Worm (Caenorhabditis elegans) whole organism, L2 larva: ENCODE data around the gene C08H9.16.
A peak's percentile ranks its signal among the peaks of the same experiment; 100 is the strongest.

Experiments
- C34F6.9 ChIP-seq: fragments of 150-350 bp; optimal IDR thresholded peaks from 2 replicates; lab custom pipeline; 2014; ENCODE audit warnings: missing biosample characterization, missing genetic modification characterization
- F13H6.1 ChIP-seq: sonication (generic microtip); optimal IDR thresholded peaks from 2 replicates; lab custom pipeline; 2016; ENCODE audit warnings: missing genetic modification characterization, missing compliant biosample characterization
- R02D3.7 ChIP-seq: fragments of 150-350 bp; optimal IDR thresholded peaks from 2 replicates; lab custom pipeline; 2014; ENCODE audit warnings: missing biosample characterization, missing genetic modification characterization
- Y55F3AM.14 ChIP-seq: fragments of 200-800 bp; sonication (Bioruptor generic); optimal IDR thresholded peaks from 2 replicates; lab custom pipeline; 2018; ENCODE audit warnings: mild to moderate bottlenecking, missing genetic modification characterization, missing compliant biosample characterization
- ZK546.5 ChIP-seq: sonication (generic microtip); optimal IDR thresholded peaks from 2 replicates; lab custom pipeline; 2017; ENCODE audit warnings: missing biosample characterization, missing genetic modification characterization
- alr-1 ChIP-seq: fragments of 150-350 bp; optimal IDR thresholded peaks from 2 replicates; lab custom pipeline; 2014; ENCODE audit warnings: missing biosample characterization, missing genetic modification characterization
- aly-2 ChIP-seq: fragments of 150-350 bp; optimal IDR thresholded peaks from 2 replicates; lab custom pipeline; 2014; ENCODE audit warnings: missing biosample characterization, missing genetic modification characterization
- blmp-1 ChIP-seq: sonication (generic microtip); optimal IDR thresholded peaks from 2 replicates; lab custom pipeline; 2017; ENCODE audit warnings: missing genetic modification characterization, mild to moderate bottlenecking, missing compliant biosample characterization, antibody characterized with exemption, moderate library complexity; ENCODE audit not compliant: insufficient read depth
- ceh-16 ChIP-seq: fragments of 150-350 bp; optimal IDR thresholded peaks from 2 replicates; lab custom pipeline; 2014; ENCODE audit warnings: missing biosample characterization, missing genetic modification characterization
- ceh-82 ChIP-seq: fragments of 150-350 bp; optimal IDR thresholded peaks from 2 replicates; lab custom pipeline; 2014; ENCODE audit warnings: missing biosample characterization, missing genetic modification characterization
- crh-2 ChIP-seq: sonication (generic microtip); optimal IDR thresholded peaks from 2 replicates; lab custom pipeline; 2017; ENCODE audit warnings: missing biosample characterization, missing genetic modification characterization
- egl-27 ChIP-seq: sonication (generic microtip); optimal IDR thresholded peaks from 3 replicates; lab custom pipeline; 2017; ENCODE audit warnings: missing biosample characterization, missing genetic modification reagents, missing genetic modification characterization
- elt-1 ChIP-seq: fragments of 150-350 bp; optimal IDR thresholded peaks from 2 replicates; lab custom pipeline; 2014; ENCODE audit warnings: missing biosample characterization, missing genetic modification characterization
- fos-1 ChIP-seq: fragments of 150-350 bp; optimal IDR thresholded peaks from 2 replicates; lab custom pipeline; 2014; ENCODE audit warnings: missing biosample characterization, missing genetic modification characterization
- gmeb-1 ChIP-seq: fragments of 150-350 bp; optimal IDR thresholded peaks from 2 replicates; lab custom pipeline; 2014; ENCODE audit warnings: missing biosample characterization, missing genetic modification characterization
- lin-11 ChIP-seq: fragments of 150-350 bp; sonication (generic microtip); optimal IDR thresholded peaks from 2 replicates; lab custom pipeline; 2014; ENCODE audit warnings: missing biosample characterization, missing genetic modification characterization, inconsistent platforms, mixed read lengths
- lin-13 ChIP-seq: fragments of 150-350 bp; optimal IDR thresholded peaks from 2 replicates; lab custom pipeline; 2014; ENCODE audit warnings: missing biosample characterization, missing genetic modification reagents, missing genetic modification characterization
- lsy-2 ChIP-seq, 2 experiments: fragments of 150-350 bp in 1 of 2; sonication (generic microtip) in 1 of 2; optimal IDR thresholded peaks; 2 replicates each; lab custom pipeline; 2014 to 2017; ENCODE audit warnings: missing biosample characterization in 2 of 2, missing genetic modification characterization in 2 of 2
- mbf-1 ChIP-seq: sonication (generic microtip); optimal IDR thresholded peaks from 2 replicates; lab custom pipeline; 2017; ENCODE audit warnings: missing biosample characterization, missing genetic modification characterization
- mdl-1 ChIP-seq, 2 experiments: fragments of 150-350 bp in 1 of 2; sonication (generic microtip) in 1 of 2; optimal IDR thresholded peaks; 2 replicates each; lab custom pipeline; 2017; ENCODE audit warnings: missing biosample characterization in 2 of 2, missing genetic modification characterization in 2 of 2
- nhr-10 ChIP-seq: sonication (generic microtip); optimal IDR thresholded peaks from 2 replicates; lab custom pipeline; 2017; ENCODE audit warnings: missing biosample characterization, missing genetic modification characterization
- nhr-12 ChIP-seq: fragments of 150-350 bp; optimal IDR thresholded peaks from 2 replicates; lab custom pipeline; 2014; ENCODE audit warnings: missing biosample characterization, missing genetic modification characterization
- nhr-129 ChIP-seq: fragments of 150-350 bp; optimal IDR thresholded peaks from 2 replicates; lab custom pipeline; 2014; ENCODE audit warnings: missing biosample characterization, missing genetic modification characterization
- nhr-21 ChIP-seq: fragments of 150-350 bp; optimal IDR thresholded peaks from 2 replicates; lab custom pipeline; 2014; ENCODE audit warnings: missing biosample characterization, missing genetic modification characterization
- nhr-23 ChIP-seq: fragments of 150-350 bp; optimal IDR thresholded peaks from 2 replicates; lab custom pipeline; 2014; ENCODE audit warnings: missing biosample characterization, missing genetic modification reagents, missing genetic modification characterization
- nhr-237 ChIP-seq: fragments of 150-350 bp; optimal IDR thresholded peaks from 2 replicates; lab custom pipeline; 2014; ENCODE audit warnings: missing biosample characterization, missing genetic modification characterization
- nhr-25 ChIP-seq: fragments of 150-350 bp; sonication (generic microtip); optimal IDR thresholded peaks from 3 replicates; lab custom pipeline; 2014; ENCODE audit warnings: missing biosample characterization, missing genetic modification characterization
- nhr-77 ChIP-seq: fragments of 150-350 bp; optimal IDR thresholded peaks from 2 replicates; lab custom pipeline; 2014; ENCODE audit warnings: missing biosample characterization, missing genetic modification characterization
- peb-1 ChIP-seq: fragments of 150-350 bp; optimal IDR thresholded peaks from 2 replicates; lab custom pipeline; 2014; ENCODE audit warnings: missing biosample characterization, missing genetic modification characterization
- skn-1 ChIP-seq: sonication (generic microtip); optimal IDR thresholded peaks from 2 replicates; lab custom pipeline; 2017; ENCODE audit warnings: missing biosample characterization, missing genetic modification characterization
- sma-3 ChIP-seq: sonication (generic microtip); optimal IDR thresholded peaks from 2 replicates; lab custom pipeline; 2016; ENCODE audit warnings: missing genetic modification reagents, missing genetic modification characterization, missing compliant biosample characterization
- sma-9 ChIP-seq, 2 experiments: fragments of 150-350 bp in 1 of 2; sonication (generic microtip) in 1 of 2; optimal IDR thresholded peaks; 2 replicates each; lab custom pipeline; 2014 to 2016; ENCODE audit warnings: missing genetic modification characterization in 2 of 2, mild to moderate bottlenecking in 1 of 2, missing biosample characterization in 1 of 2, missing compliant biosample characterization in 1 of 2, missing genetic modification reagents in 1 of 2, moderate library complexity in 1 of 2
- unc-39 ChIP-seq: fragments of 150-350 bp; optimal IDR thresholded peaks from 2 replicates; lab custom pipeline; 2014; ENCODE audit warnings: missing biosample characterization, missing genetic modification characterization
- unc-55 ChIP-seq: fragments of 150-350 bp; sonication (generic microtip); optimal IDR thresholded peaks from 3 replicates; lab custom pipeline; 2014; ENCODE audit warnings: missing biosample characterization, missing genetic modification reagents, missing genetic modification characterization
- unc-62 ChIP-seq: fragments of 150-350 bp; optimal IDR thresholded peaks from 2 replicates; lab custom pipeline; 2014; ENCODE audit warnings: missing biosample characterization, missing genetic modification reagents, missing genetic modification characterization
- zag-1 ChIP-seq: fragments of 150-350 bp; optimal IDR thresholded peaks from 2 replicates; lab custom pipeline; 2014; ENCODE audit warnings: missing biosample characterization, missing genetic modification characterization
- ztf-11 ChIP-seq: sonication (generic microtip); optimal IDR thresholded peaks from 2 replicates; lab custom pipeline; 2017; ENCODE audit warnings: missing biosample characterization, missing genetic modification characterization

C08H9.16 gene

DNA sequence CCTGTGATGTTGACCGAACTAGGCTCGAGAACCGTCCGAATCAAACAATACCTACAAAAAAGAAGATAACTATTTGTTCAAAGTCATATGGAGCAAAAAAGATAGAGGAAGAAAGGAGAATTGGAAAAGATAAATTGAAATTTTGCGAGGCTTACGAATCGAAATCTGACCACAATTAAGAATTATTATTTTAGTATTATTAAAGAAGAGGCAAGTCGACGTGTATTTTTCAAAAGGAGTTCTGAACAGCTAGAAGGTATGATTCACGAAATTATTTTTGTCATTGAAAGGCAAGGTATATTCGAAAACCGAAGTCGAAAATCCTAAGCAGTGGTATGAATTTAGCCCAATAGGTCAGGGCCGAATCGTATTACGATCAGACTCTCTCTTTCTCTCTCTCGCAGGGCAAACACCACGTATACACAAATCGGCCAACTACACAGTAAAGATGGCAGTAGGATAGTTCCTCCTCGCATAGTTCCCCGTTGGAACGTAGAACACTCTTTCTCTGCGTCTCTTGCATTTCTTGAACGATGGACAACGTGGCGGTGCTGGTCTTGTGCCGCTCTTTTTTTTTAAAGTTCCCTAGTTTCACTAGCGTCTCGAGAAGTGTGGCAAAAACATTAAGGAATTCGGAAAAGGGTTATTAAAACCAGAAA, 1.4 kb upstream of the C08H9.16 start, which contains the start of gene vgln-1:
Gene vgln-1, minus strand, starts transcription at position 51 of the 659 bp plus-strand sequence.
- no peak for TF ChIP-seq unc-62 (GFP tag; lab: Kevin White, UChicago)
- no peak for TF ChIP-seq ceh-82
- TF ChIP-seq nhr-25 = peak; percentile 39
- no peak for TF ChIP-seq R02D3.7 (tag; lab: Kevin White, UChicago)
- no peak for TF ChIP-seq elt-1
- TF ChIP-seq ZK546.5 = no peak
- TF ChIP-seq Y55F3AM.14 = no peak
- TF ChIP-seq fos-1 (tag; lab: Kevin White, UChicago) = no peak
- no peak for TF ChIP-seq lin-11 (tag; lab: Kevin White, UChicago)
- TF ChIP-seq C34F6.9 (tag; lab: Kevin White, UChicago) = no peak
- TF ChIP-seq blmp-1 (tag; lab: Kevin White, UChicago) = no peak
- no peak for TF ChIP-seq sma-3
- no peak for TF ChIP-seq aly-2 (tag; lab: Kevin White, UChicago)
- no peak for TF ChIP-seq sma-9 (GFP tag; optimal IDR thresholded peaks at IDR 0.05; lab: Kevin White, UChicago)
- TF ChIP-seq sma-9 (tag; optimal IDR thresholded peaks at IDR 0.05; lab: Kevin White, UChicago) = no peak
- no peak for TF ChIP-seq F13H6.1 (tag; lab: Kevin White, UChicago)
- no peak for TF ChIP-seq nhr-237 (tag; lab: Kevin White, UChicago)
- peak; percentile 41 for TF ChIP-seq crh-2 (tag; lab: Kevin White, UChicago)
- no peak for TF ChIP-seq alr-1 (tag; lab: Kevin White, UChicago)
- no peak for TF ChIP-seq nhr-21 (tag; lab: Kevin White, UChicago)
- TF ChIP-seq peb-1 = no peak
- no peak for TF ChIP-seq unc-55 (GFP tag; lab: Kevin White, UChicago)
- no peak for TF ChIP-seq lin-13
- no peak for TF ChIP-seq ztf-11 (tag; lab: Kevin White, UChicago)
- TF ChIP-seq ceh-16 (tag; lab: Kevin White, UChicago) = no peak
- no peak for TF ChIP-seq nhr-12 (tag; lab: Kevin White, UChicago)
- no peak for TF ChIP-seq zag-1 (tag; lab: Kevin White, UChicago)
- TF ChIP-seq nhr-129 (tag; lab: Kevin White, UChicago) = peak; percentile 49
- TF ChIP-seq mbf-1 (tag; lab: Kevin White, UChicago) = no peak
- peak in 1 of 2 experiments; percentile 26 for TF ChIP-seq lsy-2 (tag; optimal IDR thresholded peaks at IDR 0.05; lab: Kevin White, UChicago)
- no peak for TF ChIP-seq nhr-10 (tag; lab: Kevin White, UChicago)

DNA sequence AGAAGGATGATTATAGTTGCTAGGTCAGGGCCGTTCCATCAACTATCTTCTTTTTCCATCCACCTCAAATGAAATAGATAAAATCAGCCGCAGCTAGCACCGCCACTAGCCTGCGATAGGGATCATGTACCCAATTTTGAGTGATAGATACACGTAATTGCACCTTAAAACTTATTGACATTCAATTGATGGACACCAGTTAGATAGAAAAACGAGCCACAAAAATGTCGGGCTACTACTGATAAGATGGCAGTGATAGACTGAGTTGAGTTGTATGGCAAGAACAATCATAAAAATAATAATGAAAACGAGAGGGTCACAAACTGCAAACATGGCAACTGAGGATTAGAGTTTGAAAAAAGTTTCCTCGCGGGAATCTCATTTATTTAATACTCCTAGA, 755 bp upstream of the C08H9.16 start:
- TF ChIP-seq elt-1 (peak; percentile 83), nhr-77 (no peak), egl-27 (peak; percentile 18), nhr-10 (tag; lab: Kevin White, UChicago) (no peak), sma-9 (GFP tag; optimal IDR thresholded peaks at IDR 0.05; lab: Kevin White, UChicago) (peak; percentile 79), sma-9 (tag; optimal IDR thresholded peaks at IDR 0.05; lab: Kevin White, UChicago) (no peak), fos-1 (tag; lab: Kevin White, UChicago) (peak; percentile 70), ceh-16 (tag; lab: Kevin White, UChicago) (peak; percentile 83)

DNA sequence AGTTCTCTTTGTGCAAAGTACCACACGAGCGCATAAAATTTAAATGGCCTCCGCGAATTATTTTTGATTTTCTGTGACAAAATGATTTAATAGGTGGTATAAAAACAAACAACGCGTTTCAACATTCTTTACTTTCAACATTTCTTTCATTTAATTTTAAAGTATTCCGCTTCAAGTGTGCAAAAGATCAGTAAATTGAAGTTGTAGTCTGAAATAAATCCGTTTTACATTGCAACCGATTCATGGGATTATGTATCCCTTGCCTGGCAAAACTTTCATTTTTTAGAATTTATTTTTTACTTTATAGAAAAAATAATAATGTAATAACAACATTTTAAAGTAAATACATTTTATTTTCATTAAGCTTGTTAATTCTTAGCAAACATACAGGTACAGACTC, 1.9 kb downstream of the C08H9.16 start, which contains the start of gene F26C11.1:
Gene F26C11.1, plus strand, starts transcription at position 301 of the 400 bp plus-strand sequence.
- TF ChIP-seq sma-9 (GFP tag; optimal IDR thresholded peaks at IDR 0.05; lab: Kevin White, UChicago) = no peak
- TF ChIP-seq sma-9 (tag; optimal IDR thresholded peaks at IDR 0.05; lab: Kevin White, UChicago) = no peak
- no peak for TF ChIP-seq sma-3
- TF ChIP-seq crh-2 (tag; lab: Kevin White, UChicago) = no peak
- TF ChIP-seq unc-39 (tag; lab: Kevin White, UChicago) = no peak
- TF ChIP-seq zag-1 (tag; lab: Kevin White, UChicago) = no peak
- no peak for TF ChIP-seq lsy-2 (tag; optimal IDR thresholded peaks at IDR 0.05; lab: Kevin White, UChicago)
- no peak for TF ChIP-seq nhr-129 (tag; lab: Kevin White, UChicago)
- no peak for TF ChIP-seq unc-62 (GFP tag; lab: Kevin White, UChicago)
- no peak for TF ChIP-seq mbf-1 (tag; lab: Kevin White, UChicago)
- TF ChIP-seq gmeb-1 (tag; lab: Kevin White, UChicago) = no peak
- TF ChIP-seq, all 48 proteins: peak for 0

DNA sequence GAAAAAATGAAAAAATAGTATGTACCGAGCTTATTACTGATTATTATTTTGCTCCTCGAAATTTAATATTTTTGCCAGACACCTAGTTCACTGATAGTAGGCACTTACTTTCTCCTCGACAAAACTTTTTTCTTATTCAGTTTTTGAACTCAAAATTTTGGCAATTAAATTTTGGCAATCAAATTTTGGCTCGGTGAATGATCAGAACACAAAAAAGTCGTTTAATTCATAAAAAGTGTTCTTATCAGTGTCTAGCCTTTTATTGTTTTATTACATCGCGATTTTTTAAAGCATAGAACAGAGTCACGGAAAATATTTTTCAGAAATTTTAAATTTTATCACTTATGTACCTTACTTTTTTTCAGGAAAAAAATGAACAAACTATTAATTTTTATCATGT, 2.6 kb downstream of the C08H9.16 start:
- TF ChIP-seq fos-1 (tag; lab: Kevin White, UChicago) (no peak), ZK546.5 (no peak), skn-1 (tag; lab: Kevin White, UChicago) (no peak), blmp-1 (tag; lab: Kevin White, UChicago) (no peak), crh-2 (tag; lab: Kevin White, UChicago) (no peak), nhr-23 (no peak), mdl-1 (tag; optimal IDR thresholded peaks at IDR 0.05; lab: Kevin White, UChicago) (no peak), egl-27 (no peak), zag-1 (tag; lab: Kevin White, UChicago) (no peak), nhr-10 (tag; lab: Kevin White, UChicago) (no peak), C34F6.9 (tag; lab: Kevin White, UChicago) (no peak)
